Worm (Caenorhabditis elegans) whole organism, L4 larva: ENCODE measurements around the gene knl-1.

Source experiments
- fos-1 ChIP-seq: fragments of 150-350 bp; optimal IDR thresholded peaks from 2 replicates; lab custom pipeline; 2014; ENCODE audit warnings: missing biosample characterization, missing genetic modification characterization
- pha-4 ChIP-seq, 2 experiments: fragments of 150-350 bp in 1 of 2; fragments of 200-800 bp in 1 of 2; sonication (Bioruptor generic) in 1 of 2; IDR thresholded peaks in 1 of 2; optimal IDR thresholded peaks in 1 of 2; 2 replicates each; pipeline versions ENCODE4 v1.3.6 to Lab custom; 2014 to 2022; ENCODE audit warnings: missing genetic modification characterization in 2 of 2, missing genetic modification reagents in 2 of 2, missing biosample characterization in 1 of 2, missing compliant biosample characterization in 1 of 2

DNA sequence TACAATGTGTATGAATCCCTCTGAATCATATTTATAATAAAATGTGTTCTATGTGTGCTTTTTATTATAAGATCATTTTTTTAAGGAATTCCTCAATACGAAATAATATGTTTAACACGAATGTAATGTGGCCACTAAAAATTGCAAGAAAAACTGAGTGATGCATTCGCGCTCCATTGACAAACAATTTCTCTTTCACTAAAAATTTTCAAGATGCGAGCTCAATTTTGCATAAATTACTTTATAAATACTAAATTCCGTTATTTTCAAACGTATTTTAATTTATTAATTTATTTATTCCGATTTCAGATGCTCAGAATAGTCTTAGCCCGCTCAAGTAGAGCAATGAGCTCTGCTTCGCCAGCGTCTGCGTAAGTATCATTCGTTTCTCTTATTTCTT is 15.3 kb downstream of the knl-1 start, which contains the start of gene mrps-9:
- no peak for TF ChIP-seq fos-1 (tag; lab: Kevin White, UChicago)
- TF ChIP-seq pha-4 (GFP tag; IDR thresholded peaks at IDR 0.05; lab: Robert Waterston, UW) = no peak
- no peak for TF ChIP-seq pha-4 (tag; optimal IDR thresholded peaks at IDR 0.05; lab: Kevin White, UChicago)
